Worm (Caenorhabditis elegans) whole organism, L1 larva: ENCODE results near the gene C34E11.4.

Experiments
- efl-1 ChIP-seq, 4 experiments: fragments of 150-350 bp; optimal IDR thresholded peaks in 3 of 4; peaks in 1 of 4; 1 replicate in 1 of 4; 2 replicates in 3 of 4; lab custom pipeline; 2014; ENCODE audit warnings: missing biosample characterization in 2 of 4, missing genetic modification characterization in 2 of 4, missing genetic modification reagents in 2 of 4
- elt-3 ChIP-seq, 6 experiments: fragments of 150-350 bp in 1 of 6; sonication (generic microtip); optimal IDR thresholded peaks; 2 replicates each; lab custom pipeline; 2017 to 2018; ENCODE audit warnings: missing biosample characterization in 6 of 6, missing genetic modification characterization in 6 of 6, inconsistent platforms in 1 of 6
- lir-3 ChIP-seq: sonication (generic microtip); optimal IDR thresholded peaks from 2 replicates; lab custom pipeline; 2016; ENCODE audit warnings: mild to moderate bottlenecking, missing genetic modification characterization, moderate library complexity, missing compliant biosample characterization; ENCODE audit not compliant: poor library complexity
- tbx-2 ChIP-seq: sonication (generic microtip); optimal IDR thresholded peaks from 2 replicates; lab custom pipeline; 2016; ENCODE audit warnings: missing genetic modification characterization, missing compliant biosample characterization
- unc-130 ChIP-seq: fragments of 150-350 bp; optimal IDR thresholded peaks from 2 replicates; lab custom pipeline; 2017; ENCODE audit warnings: missing biosample characterization, missing genetic modification characterization, inconsistent platforms
- unc-30 ChIP-seq: sonication (generic microtip); optimal IDR thresholded peaks from 2 replicates; lab custom pipeline; 2017; ENCODE audit warnings: missing biosample characterization, missing genetic modification characterization
- ztf-4 ChIP-seq: fragments of 150-350 bp; optimal IDR thresholded peaks from 2 replicates; lab custom pipeline; 2014; ENCODE audit warnings: missing biosample characterization, missing genetic modification characterization

- no peak for TF ChIP-seq ztf-4 (tag; lab: Kevin White, UChicago)
- TF ChIP-seq unc-130 (tag; lab: Kevin White, UChicago) = no peak
- no peak for TF ChIP-seq efl-1 (optimal IDR thresholded peaks at IDR 0.05; lab: Kevin White, UChicago)
- no peak for TF ChIP-seq efl-1 (GFP tag; optimal IDR thresholded peaks at IDR 0.05 in 1 of 2; lab: Kevin White, UChicago)
- no peak for TF ChIP-seq tbx-2 (tag; lab: Kevin White, UChicago)
- no peak for TF ChIP-seq elt-3 (tag; optimal IDR thresholded peaks at IDR 0.05; lab: Kevin White, UChicago)
- TF ChIP-seq unc-30 = no peak
- TF ChIP-seq lir-3 = no peak
Measured at ce11 chrX:11854903-11855302, 50.9 kb downstream of the C34E11.4 start, which contains the start of gene F54F7.8.
